Fruit fly (Drosophila melanogaster): ENCODE data around the gene Adh.

The Adh gene

dm6 chr2L:14664952-14665607 is 49.7 kb downstream of the Adh start:
- TF ChIP-seq pan (optimal IDR thresholded peaks at IDR 0.05) (no peak), Mio (GFP tag; optimal IDR thresholded peaks at IDR 0.05) (no peak), HLH106 (tag; optimal IDR thresholded peaks at IDR 0.05) (no peak), sage (GFP tag; optimal IDR thresholded peaks at IDR 0.05) (no peak), CG32264 (GFP tag; optimal IDR thresholded peaks at IDR 0.05) (no peak), jim (GFP tag; optimal IDR thresholded peaks at IDR 0.05) (no peak), psq (GFP tag; optimal IDR thresholded peaks at IDR 0.05) (no peak), Vsx2 (GFP tag; optimal IDR thresholded peaks at IDR 0.05; ENCODE audit: partially characterized antibody) (no peak)

dm6 chr2L:14668212-14668799 is 53.0 kb downstream of the Adh start:
- no peak for TF ChIP-seq CrebA (GFP tag; optimal IDR thresholded peaks at IDR 0.05; ENCODE audit: borderline replicate concordance)
- no peak for TF ChIP-seq GATAd (GFP tag; optimal IDR thresholded peaks at IDR 0.05)
- no peak for TF ChIP-seq sage (GFP tag; optimal IDR thresholded peaks at IDR 0.05)
- no peak for TF ChIP-seq dsf (GFP tag; optimal IDR thresholded peaks at IDR 0.05; ENCODE audit: borderline replicate concordance)
- TF ChIP-seq h (GFP tag; optimal IDR thresholded peaks at IDR 0.05), result no peak
- TF ChIP-seq tai (GFP tag; optimal IDR thresholded peaks at IDR 0.05), result no peak
- no peak for TF ChIP-seq CG32264 (GFP tag; optimal IDR thresholded peaks at IDR 0.05)
- no peak for TF ChIP-seq Hr83 (GFP tag; optimal IDR thresholded peaks at IDR 0.05; ENCODE audit: poor library complexity, severe bottlenecking)
- TF ChIP-seq pan (optimal IDR thresholded peaks at IDR 0.05), result no peak
- TF ChIP-seq Rel (GFP tag; optimal IDR thresholded peaks at IDR 0.05), result no peak
- no peak for TF ChIP-seq Rel (tag; optimal IDR thresholded peaks at IDR 0.05)
- no peak for TF ChIP-seq woc (GFP tag; optimal IDR thresholded peaks at IDR 0.05)
- no peak for TF ChIP-seq usp (GFP tag; optimal IDR thresholded peaks at IDR 0.05)
- no peak for TF ChIP-seq brk (GFP tag; optimal IDR thresholded peaks at IDR 0.05)

Data from whole organism, wandering third instar larva.